Fruit fly (Drosophila melanogaster) S2 (cell line): ENCODE data around the gene ATPsynbetaL.

Experiments used
- CG8478 ChIP-seq: fragments of >200 bp; optimal IDR thresholded peaks from 2 replicates; lab custom pipeline; 2018
- CTCF ChIP-seq, 2 experiments: fragments of >200 bp; optimal IDR thresholded peaks; 2 replicates each; lab custom pipeline; 2018

The ATPsynbetaL gene

dm6 chr3L:16136819-16137553 is 39.4 kb downstream of the ATPsynbetaL start:
- TF ChIP-seq CG8478 (lab: Kevin White, UChicago), result no peak
- TF ChIP-seq CTCF (optimal IDR thresholded peaks at IDR 0.05; lab: Kevin White, UChicago), result no peak

- TF ChIP-seq CG8478 (lab: Kevin White, UChicago) (no peak), CTCF (optimal IDR thresholded peaks at IDR 0.05; lab: Kevin White, UChicago) (no peak)
Observed at dm6 chr3L:16137779-16138178, 40.1 kb downstream of the ATPsynbetaL start, which contains the start of gene CG5157. Gene CG5157, minus strand, starts transcription at chr3L:16137879.

dm6 chr3L:16139131-16139530 is 41.5 kb downstream of the ATPsynbetaL start:
- TF ChIP-seq CG8478 (lab: Kevin White, UChicago), result no peak
- TF ChIP-seq CTCF (optimal IDR thresholded peaks at IDR 0.05; lab: Kevin White, UChicago), result no peak

- TF ChIP-seq CG8478 (lab: Kevin White, UChicago) (no peak), CTCF (optimal IDR thresholded peaks at IDR 0.05; lab: Kevin White, UChicago) (no peak)
Observed at dm6 chr3L:16141556-16141955, 43.9 kb downstream of the ATPsynbetaL start.

dm6 chr3L:16143685-16144539 is 46.3 kb downstream of the ATPsynbetaL start, which contains the start of gene CG32152:
Gene CG32152, minus strand, starts transcription at chr3L:16144036.
- TF ChIP-seq CG8478 (lab: Kevin White, UChicago), result no peak
- no peak for TF ChIP-seq CTCF (optimal IDR thresholded peaks at IDR 0.05; lab: Kevin White, UChicago)

dm6 chr3L:16145282-16145681 is 47.6 kb downstream of the ATPsynbetaL start:
- TF ChIP-seq CTCF (optimal IDR thresholded peaks at IDR 0.05; lab: Kevin White, UChicago) (no peak), CG8478 (lab: Kevin White, UChicago) (no peak)

dm6 chr3L:16145931-16146538 is 48.4 kb downstream of the ATPsynbetaL start:
- TF ChIP-seq CG8478 (lab: Kevin White, UChicago), result no peak
- TF ChIP-seq CTCF (optimal IDR thresholded peaks at IDR 0.05; lab: Kevin White, UChicago), result no peak

dm6 chr3L:16146539-16146934 is 48.9 kb downstream of the ATPsynbetaL start:
- TF ChIP-seq CG8478 (lab: Kevin White, UChicago) (no peak), CTCF (optimal IDR thresholded peaks at IDR 0.05; lab: Kevin White, UChicago) (no peak)

- no peak for TF ChIP-seq CTCF (optimal IDR thresholded peaks at IDR 0.05; lab: Kevin White, UChicago)
- TF ChIP-seq CG8478 (lab: Kevin White, UChicago), result no peak
Observed at dm6 chr3L:16147325-16147724, 49.7 kb downstream of the ATPsynbetaL start.

- TF ChIP-seq CG8478 (lab: Kevin White, UChicago) (no peak), CTCF (optimal IDR thresholded peaks at IDR 0.05; lab: Kevin White, UChicago) (no peak)
Observed at dm6 chr3L:16147819-16148236, 50.2 kb downstream of the ATPsynbetaL start.
